Worm (Caenorhabditis elegans) whole organism, L2 larva: ENCODE data around the gene T02H6.8.

Experiments
- R02D3.7 ChIP-seq: fragments of 150-350 bp; optimal IDR thresholded peaks from 2 replicates; lab custom pipeline; 2014; ENCODE audit warnings: missing biosample characterization, missing genetic modification characterization
- lin-11 ChIP-seq: fragments of 150-350 bp; sonication (generic microtip); optimal IDR thresholded peaks from 2 replicates; lab custom pipeline; 2014; ENCODE audit warnings: missing biosample characterization, missing genetic modification characterization, inconsistent platforms, mixed read lengths
- nhr-11 ChIP-seq: fragments of 150-350 bp; optimal IDR thresholded peaks from 2 replicates; lab custom pipeline; 2014; ENCODE audit warnings: missing biosample characterization, missing genetic modification characterization
- nhr-237 ChIP-seq: fragments of 150-350 bp; optimal IDR thresholded peaks from 2 replicates; lab custom pipeline; 2014; ENCODE audit warnings: missing biosample characterization, missing genetic modification characterization
- nhr-25 ChIP-seq: fragments of 150-350 bp; sonication (generic microtip); optimal IDR thresholded peaks from 3 replicates; lab custom pipeline; 2014; ENCODE audit warnings: missing biosample characterization, missing genetic modification characterization
- nhr-77 ChIP-seq: fragments of 150-350 bp; optimal IDR thresholded peaks from 2 replicates; lab custom pipeline; 2014; ENCODE audit warnings: missing biosample characterization, missing genetic modification characterization
- unc-39 ChIP-seq: fragments of 150-350 bp; optimal IDR thresholded peaks from 2 replicates; lab custom pipeline; 2014; ENCODE audit warnings: missing biosample characterization, missing genetic modification characterization
- unc-62 ChIP-seq: fragments of 150-350 bp; optimal IDR thresholded peaks from 2 replicates; lab custom pipeline; 2014; ENCODE audit warnings: missing biosample characterization, missing genetic modification reagents, missing genetic modification characterization
- zag-1 ChIP-seq: fragments of 150-350 bp; optimal IDR thresholded peaks from 2 replicates; lab custom pipeline; 2014; ENCODE audit warnings: missing biosample characterization, missing genetic modification characterization
- ztf-11 ChIP-seq: sonication (generic microtip); optimal IDR thresholded peaks from 2 replicates; lab custom pipeline; 2017; ENCODE audit warnings: missing biosample characterization, missing genetic modification characterization

DNA sequence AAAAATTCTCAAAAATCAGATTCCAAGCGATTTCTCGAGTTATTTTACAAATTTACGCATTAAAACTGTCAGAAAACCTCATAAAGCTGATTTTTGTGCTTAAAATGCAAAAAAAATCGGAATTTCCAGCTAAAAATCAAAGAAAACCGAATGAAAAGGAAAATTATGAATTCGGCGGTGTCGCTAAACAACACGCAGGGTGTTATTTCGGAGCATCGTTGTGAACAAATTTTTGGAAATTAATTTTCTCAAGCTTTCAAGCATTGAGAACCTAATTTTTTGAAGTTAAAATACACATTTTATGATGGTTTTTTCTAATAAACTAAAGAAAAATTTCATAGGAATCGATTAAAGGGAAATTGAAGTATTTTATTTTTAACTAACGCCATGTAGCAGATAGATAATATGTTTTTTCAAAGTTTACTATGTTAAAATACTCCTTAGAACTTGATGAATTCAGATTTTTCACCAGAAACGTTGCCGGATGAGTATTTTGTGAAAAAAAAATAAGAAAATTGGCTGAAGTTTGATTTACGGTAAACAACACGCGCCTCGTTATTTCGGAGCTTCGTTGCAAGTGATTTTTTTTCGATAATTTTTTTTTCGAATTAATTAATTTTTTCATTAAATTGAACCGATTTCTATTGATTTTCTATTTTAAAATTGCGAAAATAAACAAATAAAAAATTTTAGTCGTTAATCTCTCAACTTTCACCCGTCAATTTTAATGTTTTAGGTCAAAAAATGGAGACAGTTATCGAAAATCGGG is 20.9 kb downstream of the T02H6.8 start, which contains the start of gene thoc-1:
- TF ChIP-seq nhr-237 (tag; lab: Kevin White, UChicago): no peak
- TF ChIP-seq ztf-11 (tag; lab: Kevin White, UChicago): no peak
- TF ChIP-seq nhr-25: no peak
- TF ChIP-seq nhr-77: no peak
- TF ChIP-seq lin-11 (tag; lab: Kevin White, UChicago): no peak
- TF ChIP-seq nhr-11 (tag; lab: Kevin White, UChicago): no peak
- TF ChIP-seq zag-1: no peak
- TF ChIP-seq R02D3.7 (tag; lab: Kevin White, UChicago): no peak
- no peak for TF ChIP-seq unc-62 (GFP tag; lab: Kevin White, UChicago)
- TF ChIP-seq unc-39: no peak
